Fruit fly (Drosophila melanogaster) whole organism, embryonic: ENCODE measurements around the gene CG5191.

ENCODE experiments used
- Asciz ChIP-seq: fragments of 200-800 bp; sonication (Bioruptor generic); optimal IDR thresholded peaks from 2 replicates; lab custom pipeline; 2017; ENCODE audit warnings: missing biosample characterization, mild to moderate bottlenecking, missing genetic modification characterization, missing genetic modification reagents
- CG10147 ChIP-seq: fragments of 200-800 bp; sonication (Bioruptor generic); optimal IDR thresholded peaks from 2 replicates; lab custom pipeline; 2019; ENCODE audit warnings: missing biosample characterization, mild to moderate bottlenecking, missing genetic modification characterization, moderate library complexity
- CG10209 ChIP-seq: fragments of 200-800 bp; sonication (Bioruptor generic); optimal IDR thresholded peaks from 3 replicates; lab custom pipeline; 2017; ENCODE audit warnings: missing biosample characterization, mild to moderate bottlenecking, missing genetic modification characterization, missing genetic modification reagents
- CG10959 ChIP-seq: fragments of 200-800 bp; sonication (Bioruptor generic); IDR thresholded peaks from 2 replicates; pipeline ENCODE4 v1.3.6; 2022; ENCODE audit warnings: missing biosample characterization, missing genetic modification characterization
- CG12155 ChIP-seq: fragments of 200-800 bp; sonication (Bioruptor generic); optimal IDR thresholded peaks from 3 replicates; lab custom pipeline; 2016; ENCODE audit warnings: missing biosample characterization, missing genetic modification characterization
- CG12744 ChIP-seq: fragments of 200-800 bp; sonication (Bioruptor generic); optimal IDR thresholded peaks from 2 replicates; lab custom pipeline; 2016; ENCODE audit warnings: missing biosample characterization, missing genetic modification characterization
- CG14014 ChIP-seq: fragments of 200-800 bp; sonication (Bioruptor generic); IDR thresholded peaks from 2 replicates; pipeline ENCODE4 v1.3.6; 2022; ENCODE audit warnings: missing biosample characterization, missing genetic modification characterization
- CG14860 ChIP-seq: fragments of 200-800 bp; sonication (Bioruptor generic); IDR thresholded peaks from 3 replicates; pipeline ENCODE4 v1.3.6; 2022; ENCODE audit warnings: missing biosample characterization, missing genetic modification characterization; ENCODE audit not compliant: partially characterized antibody
- CG1647 ChIP-seq: fragments of 200-800 bp; sonication (Bioruptor generic); optimal IDR thresholded peaks from 3 replicates; lab custom pipeline; 2016; ENCODE audit warnings: missing biosample characterization, missing genetic modification characterization
- CG17361 ChIP-seq: fragments of 200-800 bp; sonication (Bioruptor generic); IDR thresholded peaks from 3 replicates; pipeline ENCODE4 v1.3.6; 2022; ENCODE audit warnings: missing biosample characterization, missing genetic modification characterization
- CG17385 ChIP-seq: fragments of 200-800 bp; sonication (Bioruptor generic); optimal IDR thresholded peaks from 3 replicates; lab custom pipeline; 2018; ENCODE audit warnings: missing biosample characterization, mild to moderate bottlenecking, missing genetic modification characterization
- CG17829 ChIP-seq: fragments of 200-800 bp; optimal IDR thresholded peaks from 2 replicates; lab custom pipeline; 2019; ENCODE audit warnings: missing biosample characterization, mild to moderate bottlenecking, missing genetic modification characterization, moderate library complexity
- CG18599 ChIP-seq: fragments of 200-800 bp; sonication (Bioruptor generic); optimal IDR thresholded peaks from 3 replicates; lab custom pipeline; 2017; ENCODE audit warnings: missing biosample characterization, missing genetic modification characterization, mild to moderate bottlenecking, moderate library complexity, missing genetic modification reagents
- CG2120 ChIP-seq: fragments of 200-800 bp; sonication (Bioruptor generic); optimal IDR thresholded peaks from 3 replicates; lab custom pipeline; 2016; ENCODE audit warnings: missing biosample characterization, missing genetic modification characterization
- CG33213 ChIP-seq: fragments of 200-800 bp; sonication (Bioruptor generic); optimal IDR thresholded peaks from 3 replicates; lab custom pipeline; 2016; ENCODE audit warnings: missing biosample characterization, missing genetic modification characterization
- CG3847 ChIP-seq: fragments of 200-800 bp; sonication (Bioruptor generic); IDR thresholded peaks from 2 replicates; pipeline ENCODE4 v1.3.6; 2022; ENCODE audit warnings: missing biosample characterization, missing genetic modification characterization
- CG42726 ChIP-seq: fragments of 200-800 bp; sonication (Bioruptor generic); IDR thresholded peaks from 2 replicates; pipeline ENCODE4 v1.3.6; 2022; ENCODE audit warnings: missing biosample characterization, missing genetic modification characterization; ENCODE audit not compliant: partially characterized antibody
- CG4424 ChIP-seq: fragments of 200-800 bp; sonication (Bioruptor generic); optimal IDR thresholded peaks from 3 replicates; lab custom pipeline; 2016; ENCODE audit warnings: missing biosample characterization, missing genetic modification characterization
- CG7786 ChIP-seq: fragments of 200-800 bp; sonication (Bioruptor generic); optimal IDR thresholded peaks from 2 replicates; lab custom pipeline; 2016; ENCODE audit warnings: missing biosample characterization, missing genetic modification characterization
- CG8944 ChIP-seq: fragments of 200-800 bp; sonication (Bioruptor generic); optimal IDR thresholded peaks from 3 replicates; lab custom pipeline; 2016; ENCODE audit warnings: missing biosample characterization, missing genetic modification characterization
- CG9727 ChIP-seq: fragments of 200-800 bp; sonication (Bioruptor generic); optimal IDR thresholded peaks from 3 replicates; lab custom pipeline; 2017; ENCODE audit warnings: missing biosample characterization, mild to moderate bottlenecking, missing genetic modification characterization
- CG9817 ChIP-seq: fragments of 200-800 bp; sonication (Bioruptor generic); optimal IDR thresholded peaks from 2 replicates; lab custom pipeline; 2018; ENCODE audit warnings: missing biosample characterization, mild to moderate bottlenecking, missing genetic modification characterization, moderate library complexity
- CkIIα-i1 ChIP-seq: fragments of 200-800 bp; sonication (Bioruptor generic); IDR thresholded peaks from 2 replicates; pipeline ENCODE4 v1.3.6; 2022; ENCODE audit warnings: missing biosample characterization, missing genetic modification characterization
- Dbx ChIP-seq: fragments of 200-800 bp; sonication (Bioruptor generic); IDR thresholded peaks from 3 replicates; pipeline ENCODE4 v1.3.6; 2022; ENCODE audit warnings: missing biosample characterization, missing genetic modification characterization
- E2f2 ChIP-seq: fragments of 200-800 bp; sonication (Bioruptor generic); IDR thresholded peaks from 2 replicates; pipeline ENCODE4 v1.3.6; 2022; ENCODE audit warnings: missing biosample characterization, missing genetic modification characterization
- Eip74EF ChIP-seq, 2 experiments: fragments of 200-800 bp in 1 of 2; fragments of >200 bp in 1 of 2; sonication (Bioruptor generic) in 1 of 2; optimal IDR thresholded peaks; 2 replicates each; lab custom pipeline; 2017 to 2019; ENCODE audit warnings: missing biosample characterization in 2 of 2, missing genetic modification characterization in 2 of 2, mild to moderate bottlenecking in 1 of 2, moderate library complexity in 1 of 2
- H2.0 ChIP-seq: fragments of 200-800 bp; sonication (Bioruptor generic); IDR thresholded peaks from 2 replicates; pipeline ENCODE4 v1.3.6; 2022; ENCODE audit warnings: missing biosample characterization, missing genetic modification characterization
- HLH4C ChIP-seq: fragments of 200-800 bp; sonication (Bioruptor generic); IDR thresholded peaks from 3 replicates; pipeline ENCODE4 v1.3.6; 2022; ENCODE audit warnings: missing biosample characterization, missing genetic modification characterization; ENCODE audit not compliant: partially characterized antibody
- Jarid2 ChIP-seq: fragments of 200-800 bp; sonication (Bioruptor generic); optimal IDR thresholded peaks from 3 replicates; lab custom pipeline; 2017; ENCODE audit warnings: mild to moderate bottlenecking, missing biosample characterization, missing genetic modification reagents, missing genetic modification characterization
- Med ChIP-seq: fragments of 200-800 bp; sonication (Bioruptor generic); peaks from one replicate; lab custom pipeline; 2016; ENCODE audit warnings: missing biosample characterization, missing genetic modification characterization, mild to moderate bottlenecking, inconsistent platforms, moderate library complexity
- NK7.1 ChIP-seq: fragments of 200-800 bp; sonication (Bioruptor generic); optimal IDR thresholded peaks from 3 replicates; lab custom pipeline; 2016; ENCODE audit warnings: missing biosample characterization, missing genetic modification characterization
- Six4 ChIP-seq: fragments of 200-800 bp; sonication (Bioruptor generic); optimal IDR thresholded peaks from 2 replicates; lab custom pipeline; 2016; ENCODE audit warnings: missing biosample characterization, missing genetic modification characterization
- Sox100B ChIP-seq: fragments of 200-800 bp; sonication (Bioruptor generic); optimal IDR thresholded peaks from 3 replicates; lab custom pipeline; 2018; ENCODE audit warnings: missing biosample characterization, mild to moderate bottlenecking, missing genetic modification characterization
- TFAM ChIP-seq: fragments of 200-800 bp; sonication (Bioruptor generic); optimal IDR thresholded peaks from 2 replicates; lab custom pipeline; 2017; ENCODE audit warnings: missing biosample characterization, missing genetic modification characterization, inconsistent platforms
- YL-1 ChIP-seq: fragments of 200-800 bp; sonication (Bioruptor generic); optimal IDR thresholded peaks from 3 replicates; lab custom pipeline; 2017; ENCODE audit warnings: missing biosample characterization, mild to moderate bottlenecking, missing genetic modification characterization
- ab ChIP-seq: fragments of 200-800 bp; sonication (Bioruptor generic); optimal IDR thresholded peaks from 2 replicates; lab custom pipeline; 2016; ENCODE audit warnings: missing biosample characterization, missing genetic modification characterization
- bsh ChIP-seq, 2 experiments: fragments of 200-800 bp; sonication (Bioruptor generic); optimal IDR thresholded peaks; 2 replicates each; lab custom pipeline; 2017 to 2018; ENCODE audit warnings: mild to moderate bottlenecking in 2 of 2, missing biosample characterization in 2 of 2, missing genetic modification characterization in 2 of 2, moderate library complexity in 1 of 2
- ems ChIP-seq: fragments of 200-800 bp; sonication (Bioruptor generic); optimal IDR thresholded peaks from 3 replicates; lab custom pipeline; 2016; ENCODE audit warnings: missing biosample characterization, missing genetic modification characterization
- eyg ChIP-seq: fragments of 200-800 bp; sonication (Bioruptor generic); optimal IDR thresholded peaks from 3 replicates; lab custom pipeline; 2016; ENCODE audit warnings: missing biosample characterization, missing genetic modification characterization
- gce ChIP-seq: fragments of 200-800 bp; sonication (Bioruptor generic); IDR thresholded peaks from 3 replicates; pipeline ENCODE4 v1.3.6; 2022; ENCODE audit warnings: missing biosample characterization, missing genetic modification characterization
- hbn ChIP-seq: fragments of 200-800 bp; sonication (Bioruptor generic); IDR thresholded peaks from 2 replicates; pipeline ENCODE4 v1.3.6; 2022; ENCODE audit warnings: missing biosample characterization, missing genetic modification characterization; ENCODE audit not compliant: partially characterized antibody
- jing ChIP-seq: fragments of 200-800 bp; sonication (Bioruptor generic); optimal IDR thresholded peaks from 2 replicates; lab custom pipeline; 2018; ENCODE audit warnings: missing biosample characterization, mild to moderate bottlenecking, missing genetic modification characterization
- lab ChIP-seq: fragments of 200-800 bp; sonication (Bioruptor generic); optimal IDR thresholded peaks from 3 replicates; lab custom pipeline; 2017; ENCODE audit warnings: missing biosample characterization, missing genetic modification characterization, mild to moderate bottlenecking, moderate library complexity, missing genetic modification reagents
- lola ChIP-seq, 3 experiments: fragments of >200 bp in 2 of 3; fragments of 200-800 bp in 1 of 3; sonication (Bioruptor generic) in 1 of 3; optimal IDR thresholded peaks; 2 replicates each; lab custom pipeline; 2017 to 2019; ENCODE audit warnings: missing biosample characterization in 3 of 3, missing genetic modification characterization in 3 of 3, mild to moderate bottlenecking in 1 of 3, moderate library complexity in 1 of 3
- sim ChIP-seq: fragments of 200-800 bp; sonication (Bioruptor generic); IDR thresholded peaks from 2 replicates; pipeline ENCODE4 v1.3.6; 2022; ENCODE audit warnings: missing biosample characterization, missing genetic modification characterization
- sob ChIP-seq: fragments of 200-800 bp; sonication (Bioruptor generic); IDR thresholded peaks from 2 replicates; pipeline ENCODE4 v1.3.6; 2022; ENCODE audit warnings: missing biosample characterization, missing genetic modification characterization
- sug ChIP-seq: fragments of 200-800 bp; optimal IDR thresholded peaks from 2 replicates; lab custom pipeline; 2019; ENCODE audit warnings: missing biosample characterization, mild to moderate bottlenecking, missing genetic modification characterization, moderate library complexity

The CG5191 gene

dm6 chr3R:20594194-20595144 lies 33.8 kb downstream of the CG5191 start:
- peak; percentile 87 for TF ChIP-seq CG4424 (GFP tag; lab: Kevin White, UChicago)
- peak; percentile 61 for TF ChIP-seq CG3847 (GFP tag; lab: Robert Waterston, UW)
- TF ChIP-seq CG9727: peak; percentile 97
- TF ChIP-seq bsh (GFP tag; optimal IDR thresholded peaks at IDR 0.05; lab: Kevin White, UChicago): peak; percentile 79 to 95
- TF ChIP-seq lola (GFP tag; optimal IDR thresholded peaks at IDR 0.05; lab: Kevin White, UChicago): peak in 1 of 3 experiments; percentile 98
- no peak for TF ChIP-seq CG7786 (GFP tag; lab: Kevin White, UChicago)
- TF ChIP-seq TFAM (GFP tag; lab: Kevin White, UChicago): peak; percentile 31
- TF ChIP-seq CG12744: no peak
- peak; percentile 97 for TF ChIP-seq Sox100B (GFP tag; lab: Kevin White, UChicago)
- TF ChIP-seq CG18599: peak; percentile 85
- no peak for TF ChIP-seq ems
- TF ChIP-seq sob (GFP tag; lab: Robert Waterston, UW): peak; percentile 33; the same call in 1 of the 2 replicates
- no peak for TF ChIP-seq hbn (GFP tag; lab: Robert Waterston, UW)
- TF ChIP-seq CkIIα-i1 (GFP tag; lab: Robert Waterston, UW): no peak
- peak; percentile 55 for TF ChIP-seq CG2120
- TF ChIP-seq Jarid2: peak; percentile 67
- TF ChIP-seq CG17829 (tag; lab: Kevin White, UChicago): peak; percentile 97
- TF ChIP-seq CG33213 (GFP tag; lab: Kevin White, UChicago): peak; percentile 25
- TF ChIP-seq HLH4C (GFP tag; lab: Robert Waterston, UW): no peak
- TF ChIP-seq gce (GFP tag; lab: Robert Waterston, UW): peak; percentile 74
- TF ChIP-seq NK7.1 (GFP tag; lab: Kevin White, UChicago): no peak
- TF ChIP-seq CG1647 (GFP tag; lab: Kevin White, UChicago): peak; percentile 25
- no peak for TF ChIP-seq eyg (GFP tag; lab: Kevin White, UChicago)
- peak; percentile 52 for TF ChIP-seq sug (tag; lab: Kevin White, UChicago)
- peak; percentile 87 for TF ChIP-seq CG10209
- TF ChIP-seq jing (GFP tag; lab: Kevin White, UChicago): peak; percentile 11
- TF ChIP-seq E2f2: peak; percentile 53; the same call in 1 of the 2 replicates
- TF ChIP-seq CG14860: no peak
- peak; percentile 82 for TF ChIP-seq CG17385
- TF ChIP-seq lab (GFP tag; lab: Kevin White, UChicago): peak; percentile 87
- peak; percentile 63 for TF ChIP-seq Med (GFP tag; lab: Kevin White, UChicago)
- TF ChIP-seq Six4 (GFP tag; lab: Kevin White, UChicago): peak; percentile 91
- TF ChIP-seq CG42726 (GFP tag; lab: Robert Waterston, UW): no peak
- peak; percentile 64; the same call in 1 of the 2 replicates for TF ChIP-seq CG10959 (GFP tag; lab: Robert Waterston, UW)
- TF ChIP-seq CG12155 (GFP tag; lab: Kevin White, UChicago): peak; percentile 77
- TF ChIP-seq sim (GFP tag; lab: Robert Waterston, UW): peak; percentile 79
- peak; percentile 98 for TF ChIP-seq CG17361 (GFP tag; lab: Robert Waterston, UW)
- peak; percentile 89 for TF ChIP-seq CG10147 (GFP tag; lab: Kevin White, UChicago)
- TF ChIP-seq YL-1 (GFP tag; lab: Kevin White, UChicago): peak; percentile 20
- peak; percentile 21 for TF ChIP-seq CG8944 (GFP tag; lab: Kevin White, UChicago)
- TF ChIP-seq Eip74EF (GFP tag; optimal IDR thresholded peaks at IDR 0.05; lab: Kevin White, UChicago): peak in 1 of 2 experiments; percentile 94
- TF ChIP-seq Dbx: peak; percentile 65
- TF ChIP-seq CG9817 (tag; lab: Kevin White, UChicago): peak; percentile 75
- TF ChIP-seq CG14014 (GFP tag; lab: Robert Waterston, UW): peak; percentile 68
- no peak for TF ChIP-seq ab (GFP tag; lab: Kevin White, UChicago)
- peak; percentile 88 for TF ChIP-seq Asciz (GFP tag; lab: Kevin White, UChicago)
- TF ChIP-seq H2.0 (GFP tag; lab: Robert Waterston, UW): peak; percentile 54
